Worm (Caenorhabditis elegans) whole organism, L2 larva: ENCODE measurements around the gene R04E5.8.

Experiments used
- ama-1 ChIP-seq: fragments of 150-350 bp; optimal IDR thresholded peaks from 2 replicates; lab custom pipeline; 2018; ENCODE audit warnings: inconsistent platforms
- fos-1 ChIP-seq: fragments of 150-350 bp; optimal IDR thresholded peaks from 2 replicates; lab custom pipeline; 2014; ENCODE audit warnings: missing biosample characterization, missing genetic modification characterization
- lin-11 ChIP-seq: fragments of 150-350 bp; sonication (generic microtip); optimal IDR thresholded peaks from 2 replicates; lab custom pipeline; 2014; ENCODE audit warnings: missing biosample characterization, missing genetic modification characterization, inconsistent platforms, mixed read lengths
- lin-39 ChIP-seq: fragments of 150-350 bp; optimal IDR thresholded peaks from 2 replicates; lab custom pipeline; 2014; ENCODE audit warnings: missing biosample characterization, missing genetic modification reagents, missing genetic modification characterization
- nhr-10 ChIP-seq: sonication (generic microtip); optimal IDR thresholded peaks from 2 replicates; lab custom pipeline; 2017; ENCODE audit warnings: missing biosample characterization, missing genetic modification characterization
- sem-4 ChIP-seq: fragments of 150-350 bp; optimal IDR thresholded peaks from 2 replicates; lab custom pipeline; 2014; ENCODE audit warnings: missing biosample characterization, missing genetic modification reagents, missing genetic modification characterization
- skn-1 ChIP-seq: sonication (generic microtip); optimal IDR thresholded peaks from 2 replicates; lab custom pipeline; 2017; ENCODE audit warnings: missing biosample characterization, missing genetic modification characterization
- sma-9 ChIP-seq, 2 experiments: fragments of 150-350 bp in 1 of 2; sonication (generic microtip) in 1 of 2; optimal IDR thresholded peaks; 2 replicates each; lab custom pipeline; 2014 to 2016; ENCODE audit warnings: missing genetic modification characterization in 2 of 2, mild to moderate bottlenecking in 1 of 2, missing biosample characterization in 1 of 2, missing compliant biosample characterization in 1 of 2, missing genetic modification reagents in 1 of 2, moderate library complexity in 1 of 2
- snpc-4 ChIP-seq: fragments of 150-350 bp; optimal IDR thresholded peaks from 2 replicates; lab custom pipeline; 2014; ENCODE audit warnings: missing biosample characterization, missing genetic modification characterization
- unc-62 ChIP-seq: fragments of 150-350 bp; optimal IDR thresholded peaks from 2 replicates; lab custom pipeline; 2014; ENCODE audit warnings: missing biosample characterization, missing genetic modification reagents, missing genetic modification characterization
- zag-1 ChIP-seq: fragments of 150-350 bp; optimal IDR thresholded peaks from 2 replicates; lab custom pipeline; 2014; ENCODE audit warnings: missing biosample characterization, missing genetic modification characterization
- ztf-11 ChIP-seq: sonication (generic microtip); optimal IDR thresholded peaks from 2 replicates; lab custom pipeline; 2017; ENCODE audit warnings: missing biosample characterization, missing genetic modification characterization
- ztf-4 ChIP-seq: fragments of 150-350 bp; optimal IDR thresholded peaks from 2 replicates; lab custom pipeline; 2014; ENCODE audit warnings: missing biosample characterization, missing genetic modification characterization

DNA sequence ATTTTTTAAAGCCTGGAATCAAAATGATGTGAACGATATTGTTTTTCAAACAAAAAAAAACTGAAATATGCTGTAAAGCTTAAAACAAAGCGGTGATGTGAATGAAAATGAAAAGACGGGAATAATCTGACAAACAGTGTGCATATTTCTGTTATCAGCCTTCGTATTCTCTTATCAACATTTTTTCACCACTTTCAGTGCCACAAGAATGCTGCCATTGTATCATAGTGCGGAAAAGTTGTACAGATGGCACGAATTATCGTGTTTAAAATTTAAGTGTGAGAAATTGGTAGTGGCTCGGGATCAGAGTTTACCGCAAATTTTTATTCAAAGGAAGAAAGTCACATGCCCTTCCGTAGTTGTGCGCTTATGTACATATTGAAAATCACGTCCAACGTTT lies 18.5 kb upstream of the R04E5.8 start, which contains the start of gene ifd-1:
- TF ChIP-seq sma-9 (GFP tag; optimal IDR thresholded peaks at IDR 0.05; lab: Kevin White, UChicago) (peak; percentile 61), sma-9 (tag; optimal IDR thresholded peaks at IDR 0.05; lab: Kevin White, UChicago) (no peak), sem-4 (tag; lab: Kevin White, UChicago) (no peak), skn-1 (tag; lab: Kevin White, UChicago) (no peak), nhr-10 (tag; lab: Kevin White, UChicago) (no peak), fos-1 (tag; lab: Kevin White, UChicago) (peak; percentile 96), ama-1 (lab: Kevin White, UChicago) (no peak), lin-11 (no peak), lin-39 (tag; lab: Kevin White, UChicago) (no peak), ztf-11 (tag; lab: Kevin White, UChicago) (no peak), ztf-4 (tag; lab: Kevin White, UChicago) (no peak), unc-62 (GFP tag; lab: Kevin White, UChicago) (no peak), snpc-4 (tag; lab: Kevin White, UChicago) (no peak), zag-1 (tag; lab: Kevin White, UChicago) (no peak)
